Worm (Caenorhabditis elegans) whole organism, early embryonic: Measurements from ENCODE around the gene B0416.3.

Experiments
- ceh-13 ChIP-seq: fragments of 200-800 bp; sonication (Bioruptor generic); optimal IDR thresholded peaks from 2 replicates; lab custom pipeline; 2018; ENCODE audit warnings: mild to moderate bottlenecking, missing genetic modification characterization, missing compliant biosample characterization
- sea-1 ChIP-seq: fragments of 200-800 bp; sonication (Bioruptor generic); conservative IDR thresholded peaks from 2 replicates; pipeline ENCODE4 v1.3.6; 2022; ENCODE audit warnings: missing genetic modification characterization, missing compliant biosample characterization
- tbx-37 ChIP-seq: fragments of 200-800 bp; sonication (Bioruptor generic); conservative IDR thresholded peaks from 2 replicates; pipeline ENCODE4 v1.3.6; 2022; ENCODE audit warnings: missing genetic modification reagents, missing genetic modification characterization, missing compliant biosample characterization

- TF ChIP-seq tbx-37 (GFP tag; lab: Robert Waterston, UW) (no peak), ceh-13 (GFP tag; lab: Kevin White, UChicago) (no peak), sea-1 (GFP tag; lab: Robert Waterston, UW) (no peak)
Observed at ce11 chrX:9291345-9291744, at the start of gene B0416.3.
